Fruit fly (Drosophila melanogaster) whole organism, larva: ENCODE data around the gene CG5810.

Source experiments
- noc ChIP-seq: fragments of 200-800 bp; sonication (Bioruptor generic); optimal IDR thresholded peaks from 3 replicates; lab custom pipeline; 2019; ENCODE audit warnings: missing biosample characterization, mild to moderate bottlenecking, missing genetic modification characterization, moderate library complexity

CG5810 gene

dm6 chr3R:21163318-21163828 lies at the start of gene CG5810:
Gene CG5810, plus strand, starts transcription at chr3R:21163778.
- peak; percentile 81 for TF ChIP-seq noc (tag; lab: Kevin White, UChicago)

- no peak for TF ChIP-seq noc (tag; lab: Kevin White, UChicago)
Measured at dm6 chr3R:21116057-21116456, 47.5 kb upstream of the CG5810 start, which contains the start of gene ppan. Gene ppan, plus strand, starts transcription at chr3R:21116254.

dm6 chr3R:21118784-21119183 lies 44.8 kb upstream of the CG5810 start, which contains the start of gene Bdbt:
Gene Bdbt, minus strand, starts transcription at chr3R:21118856.
- no peak for TF ChIP-seq noc (tag; lab: Kevin White, UChicago)

dm6 chr3R:21124225-21124624 lies 39.4 kb upstream of the CG5810 start:
- TF ChIP-seq noc (tag; lab: Kevin White, UChicago), result no peak

dm6 chr3R:21126673-21127284 lies 36.8 kb upstream of the CG5810 start:
- TF ChIP-seq noc (tag; lab: Kevin White, UChicago), result no peak

- TF ChIP-seq noc (tag; lab: Kevin White, UChicago), result peak; percentile 63
Measured at dm6 chr3R:21127352-21127985, 36.1 kb upstream of the CG5810 start, which contains the start of the genes slmb and CG5793. Gene slmb, minus strand, starts transcription at chr3R:21127485. Gene CG5793, plus strand, starts transcription at chr3R:21127573.

- no peak for TF ChIP-seq noc (tag; lab: Kevin White, UChicago)
Measured at dm6 chr3R:21129617-21130016, 34.0 kb upstream of the CG5810 start, which contains the start of gene Obp93a. Gene Obp93a, minus strand, starts transcription at chr3R:21129717.

dm6 chr3R:21130050-21130449 lies 33.5 kb upstream of the CG5810 start, which contains the start of gene Ice2:
Gene Ice2, plus strand, starts transcription at chr3R:21130216.
- TF ChIP-seq noc (tag; lab: Kevin White, UChicago), result no peak

dm6 chr3R:21133517-21133916 lies 30.1 kb upstream of the CG5810 start, which contains the start of gene Trm7-34:
Gene Trm7-34, minus strand, starts transcription at chr3R:21133881.
- no peak for TF ChIP-seq noc (tag; lab: Kevin White, UChicago)

- no peak for TF ChIP-seq noc (tag; lab: Kevin White, UChicago)
Measured at dm6 chr3R:21133951-21134350, 29.6 kb upstream of the CG5810 start, which contains the start of gene Usp8. Gene Usp8, plus strand, starts transcription at chr3R:21134262.

dm6 chr3R:21138220-21138754 lies 25.3 kb upstream of the CG5810 start, which contains the start of gene meigo:
Gene meigo, plus strand, starts transcription at chr3R:21138270.
- no peak for TF ChIP-seq noc (tag; lab: Kevin White, UChicago)

dm6 chr3R:21140458-21140857 lies 23.1 kb upstream of the CG5810 start, which contains the start of gene SNF4Agamma:
Gene SNF4Agamma, plus strand, starts transcription at chr3R:21140739.
- TF ChIP-seq noc (tag; lab: Kevin White, UChicago), result no peak

- TF ChIP-seq noc (tag; lab: Kevin White, UChicago), result peak; percentile 71
Measured at dm6 chr3R:21141341-21141740, 22.2 kb upstream of the CG5810 start.

dm6 chr3R:21150090-21150489 lies 13.5 kb upstream of the CG5810 start:
- TF ChIP-seq noc (tag; lab: Kevin White, UChicago), result peak; percentile 71

- peak; percentile 64 for TF ChIP-seq noc (tag; lab: Kevin White, UChicago)
Measured at dm6 chr3R:21151090-21151870, 12.3 kb upstream of the CG5810 start.
